Fruit fly (Drosophila melanogaster) whole organism, wandering third instar larva: Measurements from ENCODE around the gene Pink1.

Experiments used
- CG32264 ChIP-seq: fragments of 200-800 bp; sonication (Bioruptor generic); optimal IDR thresholded peaks from 2 replicates; lab custom pipeline; 2016; ENCODE audit warnings: missing biosample characterization, missing genetic modification characterization
- CG9705 ChIP-seq: fragments of 200-800 bp; sonication (Bioruptor generic); optimal IDR thresholded peaks from 2 replicates; lab custom pipeline; 2018; ENCODE audit warnings: missing biosample characterization, mild to moderate bottlenecking, missing genetic modification characterization
- CrebA ChIP-seq: fragments of 200-800 bp; sonication (Bioruptor generic); optimal IDR thresholded peaks from 2 replicates; lab custom pipeline; 2016; ENCODE audit warnings: missing biosample characterization, mild to moderate bottlenecking, missing genetic modification characterization, borderline replicate concordance
- Dfd ChIP-seq: fragments of >200 bp; optimal IDR thresholded peaks from 2 replicates; lab custom pipeline; 2017; ENCODE audit warnings: missing biosample characterization, missing genetic modification characterization
- Dif ChIP-seq: fragments of 200-275, 200-300 bp; sonication (Bioruptor generic); optimal IDR thresholded peaks from 2 replicates; lab custom pipeline; 2018; ENCODE audit warnings: missing biosample characterization, missing genetic modification characterization; ENCODE audit not compliant: partially characterized antibody
- GATAd ChIP-seq: sonication (Bioruptor generic); optimal IDR thresholded peaks from 2 replicates; lab custom pipeline; 2016; ENCODE audit warnings: missing biosample characterization, missing genetic modification characterization
- HLH106 ChIP-seq: fragments of 200-800 bp; optimal IDR thresholded peaks from 3 replicates; lab custom pipeline; 2019; ENCODE audit warnings: missing biosample characterization, mild to moderate bottlenecking, missing genetic modification characterization, moderate library complexity
- Hnf4 ChIP-seq: fragments of 200-800 bp; sonication (Bioruptor generic); optimal IDR thresholded peaks from 2 replicates; lab custom pipeline; 2016; ENCODE audit warnings: missing biosample characterization, mild to moderate bottlenecking, missing genetic modification characterization
- Hr78 ChIP-seq: fragments of >200 bp; optimal IDR thresholded peaks from 2 replicates; lab custom pipeline; 2017; ENCODE audit warnings: missing biosample characterization, missing genetic modification characterization
- Jra ChIP-seq: sonication (Bioruptor generic); optimal IDR thresholded peaks from 2 replicates; lab custom pipeline; 2016; ENCODE audit warnings: missing biosample characterization, missing genetic modification characterization
- Mio ChIP-seq: sonication (Bioruptor generic); optimal IDR thresholded peaks from 2 replicates; lab custom pipeline; 2016; ENCODE audit warnings: missing biosample characterization, missing genetic modification characterization
- Myc ChIP-seq: fragments of >200 bp; optimal IDR thresholded peaks from 2 replicates; lab custom pipeline; 2017
- N ChIP-seq: fragments of >200 bp; optimal IDR thresholded peaks from 2 replicates; lab custom pipeline; 2018; ENCODE audit warnings: missing biosample characterization, missing external identifiers, missing genetic modification characterization
- Rel ChIP-seq, 2 experiments: fragments of 200-800 bp; sonication (Bioruptor generic) in 1 of 2; optimal IDR thresholded peaks; 2 replicates in 1 of 2; 3 replicates in 1 of 2; lab custom pipeline; 2016 to 2019; ENCODE audit warnings: mild to moderate bottlenecking in 2 of 2, missing biosample characterization in 2 of 2, missing genetic modification characterization in 2 of 2, moderate library complexity in 1 of 2
- Sp1 ChIP-seq: fragments of 200-800 bp; sonication (Bioruptor generic); optimal IDR thresholded peaks from 3 replicates; lab custom pipeline; 2019; ENCODE audit warnings: missing biosample characterization, mild to moderate bottlenecking, missing genetic modification characterization, moderate library complexity
- Vsx2 ChIP-seq: fragments of 200-300, 225-300 bp; sonication (Bioruptor generic); optimal IDR thresholded peaks from 2 replicates; lab custom pipeline; 2018; ENCODE audit warnings: missing biosample characterization, missing genetic modification characterization; ENCODE audit not compliant: partially characterized antibody
- br ChIP-seq: fragments of 200-800 bp; sonication (Bioruptor generic); optimal IDR thresholded peaks from 2 replicates; lab custom pipeline; 2016; ENCODE audit warnings: missing biosample characterization, missing genetic modification characterization
- brk ChIP-seq: fragments of 200-800 bp; sonication (Bioruptor generic); optimal IDR thresholded peaks from 2 replicates; lab custom pipeline; 2016; ENCODE audit warnings: missing biosample characterization, mild to moderate bottlenecking, missing genetic modification characterization
- dl ChIP-seq, 2 experiments: fragments of 175-275, 200-275 bp in 1 of 2; fragments of 200-275 bp in 1 of 2; sonication (Bioruptor generic); optimal IDR thresholded peaks; lab custom pipeline; 2018; ENCODE audit warnings: mild to moderate bottlenecking in 2 of 2, missing biosample characterization in 2 of 2, missing genetic modification characterization in 2 of 2, moderate library complexity in 2 of 2; ENCODE audit not compliant: partially characterized antibody in 2 of 2, insufficient read depth in 1 of 2
- dmrt93B ChIP-seq: fragments of 200-800 bp; sonication (Bioruptor generic); optimal IDR thresholded peaks from 2 replicates; lab custom pipeline; 2018; ENCODE audit warnings: missing biosample characterization, mild to moderate bottlenecking, missing genetic modification characterization
- ey ChIP-seq: fragments of 200-800 bp; sonication (Bioruptor generic); optimal IDR thresholded peaks from 2 replicates; lab custom pipeline; 2016; ENCODE audit warnings: missing biosample characterization, missing genetic modification characterization
- foxo ChIP-seq, 2 experiments: fragments of 200-800 bp; sonication (Bioruptor generic); optimal IDR thresholded peaks; 2 replicates in 1 of 2; 3 replicates in 1 of 2; lab custom pipeline; 2016 to 2017; ENCODE audit warnings: missing biosample characterization in 2 of 2, missing genetic modification characterization in 2 of 2
- fru ChIP-seq: fragments of 200-800 bp; sonication (Bioruptor generic); optimal IDR thresholded peaks from 3 replicates; lab custom pipeline; 2016; ENCODE audit warnings: missing biosample characterization, mild to moderate bottlenecking, missing genetic modification characterization
- h ChIP-seq: fragments of 200-800 bp; sonication (Bioruptor generic); optimal IDR thresholded peaks from 3 replicates; lab custom pipeline; 2016; ENCODE audit warnings: missing biosample characterization, mild to moderate bottlenecking, missing genetic modification characterization
- jim ChIP-seq: fragments of 175-275, 200-325 bp; sonication (Bioruptor generic); optimal IDR thresholded peaks from 2 replicates; lab custom pipeline; 2016; ENCODE audit warnings: missing biosample characterization, mild to moderate bottlenecking, missing genetic modification characterization
- lola ChIP-seq: fragments of >200 bp; optimal IDR thresholded peaks from 2 replicates; lab custom pipeline; 2017; ENCODE audit warnings: missing biosample characterization, missing genetic modification characterization
- psq ChIP-seq: fragments of 200-800 bp; sonication (Bioruptor generic); optimal IDR thresholded peaks from 3 replicates; lab custom pipeline; 2017; ENCODE audit warnings: missing biosample characterization, mild to moderate bottlenecking, missing genetic modification characterization, moderate library complexity
- rgr ChIP-seq: fragments of 200-800 bp; sonication (Bioruptor generic); optimal IDR thresholded peaks from 3 replicates; lab custom pipeline; 2016; ENCODE audit warnings: missing biosample characterization, mild to moderate bottlenecking, missing genetic modification characterization
- sage ChIP-seq: fragments of 200-800 bp; sonication (Bioruptor generic); optimal IDR thresholded peaks from 2 replicates; lab custom pipeline; 2016; ENCODE audit warnings: missing biosample characterization, mild to moderate bottlenecking, missing genetic modification characterization
- sv ChIP-seq: fragments of 200-800 bp; sonication (Bioruptor generic); optimal IDR thresholded peaks from 3 replicates; lab custom pipeline; 2016; ENCODE audit warnings: missing biosample characterization, missing genetic modification characterization
- tai ChIP-seq: sonication (Bioruptor generic); optimal IDR thresholded peaks from 2 replicates; lab custom pipeline; 2016; ENCODE audit warnings: missing biosample characterization, missing genetic modification characterization
- usp ChIP-seq: fragments of >200 bp; optimal IDR thresholded peaks from 2 replicates; lab custom pipeline; 2017; ENCODE audit warnings: missing biosample characterization, missing genetic modification characterization
- woc ChIP-seq: sonication (Bioruptor generic); optimal IDR thresholded peaks from 2 replicates; lab custom pipeline; 2016; ENCODE audit warnings: missing biosample characterization, mild to moderate bottlenecking, missing genetic modification characterization

The Pink1 gene

DNA sequence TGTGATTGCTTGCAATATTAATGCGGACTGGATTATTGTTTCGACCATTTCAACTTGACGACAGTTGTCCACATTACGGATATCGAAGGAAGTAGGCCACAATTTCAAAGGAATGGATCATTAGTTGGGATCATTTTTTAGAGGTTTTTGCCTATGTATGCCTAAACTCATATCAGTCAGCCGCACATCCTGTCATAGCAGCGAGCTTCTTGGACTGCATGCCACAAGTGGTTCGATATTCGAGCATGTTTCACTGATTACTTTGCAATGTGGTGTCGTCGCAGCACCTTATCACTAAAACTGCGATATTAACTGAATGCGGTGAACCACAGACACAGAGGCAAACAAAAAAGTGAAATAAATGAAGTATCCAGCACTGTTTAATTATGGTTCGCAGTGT is 19.6 kb upstream of the Pink1 start:
- TF ChIP-seq dl (GFP tag; optimal IDR thresholded peaks at IDR 0.05; lab: Kevin White, UChicago; ENCODE audit: insufficient read depth in 1 of 2, partially characterized antibody in 2 of 2) (no peak), Rel (GFP tag; optimal IDR thresholded peaks at IDR 0.05; lab: Kevin White, UChicago) (no peak), Rel (tag; optimal IDR thresholded peaks at IDR 0.05; lab: Kevin White, UChicago) (peak; percentile 32)

DNA sequence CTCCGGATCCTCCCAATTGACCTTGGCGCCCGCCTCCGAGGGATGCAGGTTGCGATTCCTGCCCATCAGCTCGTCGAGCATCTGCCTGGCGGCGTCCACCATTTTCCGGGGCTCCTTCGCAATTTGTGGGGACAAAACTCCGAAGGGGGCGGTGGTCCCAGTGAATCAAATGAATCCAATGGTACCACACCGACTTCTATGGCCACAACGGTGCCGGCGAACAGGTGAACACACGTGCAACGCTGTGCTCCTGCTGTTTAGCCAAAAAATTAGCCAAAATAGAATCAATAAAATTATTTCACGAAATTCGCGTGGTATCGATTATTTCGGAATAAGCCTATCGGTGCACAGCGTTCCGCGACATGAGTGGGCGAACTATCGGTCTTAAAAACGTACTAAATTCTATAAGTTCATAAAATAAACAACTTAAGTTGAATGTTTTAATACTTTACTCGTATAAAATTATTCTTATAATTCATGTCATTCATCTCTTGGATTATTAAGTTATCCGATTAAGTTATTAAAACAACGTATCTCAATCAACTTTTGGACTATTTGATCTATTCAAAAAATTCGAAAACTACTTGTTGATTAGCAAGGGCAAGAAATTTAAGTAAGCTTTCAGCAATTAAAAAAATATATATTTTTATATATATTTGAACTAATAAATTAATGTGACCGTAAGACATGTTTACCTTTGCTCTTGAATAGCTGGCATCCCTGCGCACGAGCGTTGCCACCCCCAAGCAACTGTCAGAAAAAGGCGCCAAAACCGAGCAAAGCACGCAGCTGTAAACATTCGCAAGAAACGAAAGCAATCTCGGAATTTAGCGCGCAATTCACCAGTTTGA is 9.7 kb upstream of the Pink1 start, which contains the start of the genes CG3198 and Mcm6:
TSS of gene CG3198 (minus strand) at position 337 of the 851 bp plus-strand sequence.
TSS of gene Mcm6 (plus strand) at position 751 of the 851 bp plus-strand sequence.
- no peak for TF ChIP-seq Vsx2
- TF ChIP-seq sv (GFP tag; lab: Kevin White, UChicago): no peak
- no peak for TF ChIP-seq br (GFP tag; lab: Kevin White, UChicago)
- peak; percentile 6 for TF ChIP-seq Myc (lab: Kevin White, UChicago)
- no peak for TF ChIP-seq dl (GFP tag; optimal IDR thresholded peaks at IDR 0.05; lab: Kevin White, UChicago; ENCODE audit: insufficient read depth in 1 of 2, partially characterized antibody in 2 of 2)
- no peak for TF ChIP-seq usp
- TF ChIP-seq GATAd (GFP tag; lab: Kevin White, UChicago): no peak
- no peak for TF ChIP-seq Hr78
- no peak for TF ChIP-seq Jra
- TF ChIP-seq HLH106 (tag; lab: Kevin White, UChicago): peak; percentile 16
- no peak for TF ChIP-seq brk (GFP tag; lab: Kevin White, UChicago)
- no peak for TF ChIP-seq CG32264 (GFP tag; lab: Kevin White, UChicago)
- TF ChIP-seq psq: no peak
- no peak for TF ChIP-seq CrebA
- TF ChIP-seq h (GFP tag; lab: Kevin White, UChicago): no peak
- no peak for TF ChIP-seq Rel (GFP tag; optimal IDR thresholded peaks at IDR 0.05; lab: Kevin White, UChicago)
- TF ChIP-seq Rel (tag; optimal IDR thresholded peaks at IDR 0.05; lab: Kevin White, UChicago): no peak
- TF ChIP-seq, all 38 proteins: peak for 2

DNA sequence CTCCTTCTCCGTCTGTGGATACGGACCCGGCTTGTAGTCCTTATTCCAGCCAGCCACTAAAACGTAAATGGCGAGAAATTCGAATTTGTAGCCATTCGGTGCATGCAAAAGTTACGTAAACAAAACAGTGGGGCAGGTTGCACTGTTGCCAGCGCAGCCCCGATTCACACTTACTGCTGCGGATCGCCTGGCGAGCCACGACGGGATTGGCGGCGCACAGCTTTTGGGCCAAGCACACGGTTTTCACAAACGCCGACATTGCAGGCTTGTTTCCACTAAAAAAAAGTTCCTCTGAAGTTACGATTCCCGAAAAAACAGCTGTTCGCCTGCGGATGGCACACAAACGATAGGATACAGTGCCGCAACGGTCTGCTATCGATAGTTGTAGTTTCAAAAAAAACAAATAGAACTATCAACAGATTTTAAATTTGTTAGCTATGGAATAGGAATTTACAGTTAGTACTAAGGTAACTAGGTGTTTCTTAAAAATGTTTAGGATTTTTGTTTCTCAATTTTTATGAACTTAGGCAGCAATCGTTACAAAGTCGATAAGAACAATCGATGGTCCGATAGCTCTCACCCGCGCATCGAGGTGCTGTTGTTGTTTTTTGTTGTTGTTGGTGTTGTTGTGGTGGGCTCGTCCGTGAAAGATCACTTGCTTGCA is 5.6 kb upstream of the Pink1 start, which contains the start of gene Fum1:
TSS of gene Fum1 (plus strand) at position 599 of the 664 bp plus-strand sequence.
- peak; percentile 39 for TF ChIP-seq rgr (GFP tag; lab: Kevin White, UChicago)
- no peak for TF ChIP-seq brk (GFP tag; lab: Kevin White, UChicago)
- TF ChIP-seq h (GFP tag; lab: Kevin White, UChicago): peak; percentile 36
- no peak for TF ChIP-seq Jra
- TF ChIP-seq CrebA: no peak
- no peak for TF ChIP-seq Mio (GFP tag; lab: Kevin White, UChicago)
- TF ChIP-seq ey: peak; percentile 2
- no peak for TF ChIP-seq GATAd (GFP tag; lab: Kevin White, UChicago)
- TF ChIP-seq foxo (GFP tag; optimal IDR thresholded peaks at IDR 0.05; lab: Kevin White, UChicago): peak in 1 of 2 experiments; percentile 36
- TF ChIP-seq sv (GFP tag; lab: Kevin White, UChicago): peak; percentile 6
- no peak for TF ChIP-seq N (GFP tag; lab: Kevin White, UChicago)
- peak; percentile 45 for TF ChIP-seq HLH106 (tag; lab: Kevin White, UChicago)
- no peak for TF ChIP-seq Rel (GFP tag; optimal IDR thresholded peaks at IDR 0.05; lab: Kevin White, UChicago)
- peak; percentile 1 for TF ChIP-seq Rel (tag; optimal IDR thresholded peaks at IDR 0.05; lab: Kevin White, UChicago)
- TF ChIP-seq Sp1 (GFP tag; lab: Kevin White, UChicago): peak; percentile 17
- TF ChIP-seq CG9705 (GFP tag; lab: Kevin White, UChicago): no peak
- TF ChIP-seq woc (GFP tag; lab: Kevin White, UChicago): peak; percentile 48
- TF ChIP-seq sage (GFP tag; lab: Kevin White, UChicago): no peak
- no peak for TF ChIP-seq tai (GFP tag; lab: Kevin White, UChicago)
- TF ChIP-seq, all 38 proteins: peak for 9

DNA sequence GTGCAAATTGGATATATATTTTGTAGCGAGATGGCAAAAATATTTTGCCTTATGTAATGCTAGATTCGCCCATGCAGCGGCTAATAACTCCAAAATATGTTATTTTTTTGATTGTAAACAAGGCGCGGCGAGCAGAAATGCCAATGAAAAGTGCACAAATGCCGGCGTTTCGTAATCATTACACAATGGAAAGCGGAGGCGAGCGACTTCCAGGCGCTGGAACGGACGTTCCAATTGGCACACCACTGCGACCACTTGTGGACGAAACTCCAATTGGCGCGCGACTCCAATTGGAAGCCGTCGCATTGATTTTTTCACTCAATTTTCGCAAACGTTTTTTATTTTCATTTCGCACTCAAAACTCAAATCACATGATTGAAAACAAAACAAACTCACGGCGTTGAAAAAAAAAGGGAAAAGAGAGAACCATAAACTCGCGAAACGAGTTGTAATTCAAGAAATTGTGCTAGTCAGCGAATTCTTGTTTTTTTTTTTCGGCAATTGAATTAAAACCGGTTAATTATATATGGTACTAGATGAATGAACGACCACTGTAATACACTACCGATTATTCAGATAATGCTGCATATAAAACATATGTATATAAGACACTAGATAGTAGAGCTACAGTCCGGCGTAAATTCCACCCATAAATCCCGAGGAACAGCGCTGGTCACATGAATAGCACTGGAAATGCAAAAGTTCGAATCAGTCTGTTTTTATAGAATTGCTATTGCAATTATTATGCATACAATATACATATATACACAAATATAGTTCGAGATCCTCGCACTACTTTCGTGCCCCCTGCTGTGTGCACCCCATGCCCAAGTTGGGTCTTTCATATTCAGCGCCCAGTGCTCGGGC is 4.7 kb upstream of the Pink1 start, which contains the start of gene ND-ASHI:
TSS of gene ND-ASHI (minus strand) at position 484 of the 867 bp plus-strand sequence.
- TF ChIP-seq Vsx2: no peak
- peak; percentile 85 for TF ChIP-seq CG32264 (GFP tag; lab: Kevin White, UChicago)
- TF ChIP-seq foxo (GFP tag; optimal IDR thresholded peaks at IDR 0.05; lab: Kevin White, UChicago): peak; percentile 68 to 97
- no peak for TF ChIP-seq Dfd (GFP tag; lab: Kevin White, UChicago)
- no peak for TF ChIP-seq usp
- peak; percentile 90 for TF ChIP-seq Jra
- TF ChIP-seq Hnf4 (GFP tag; lab: Kevin White, UChicago): no peak
- no peak for TF ChIP-seq Dif (GFP tag; lab: Kevin White, UChicago)
- TF ChIP-seq br (GFP tag; lab: Kevin White, UChicago): peak; percentile 95
- TF ChIP-seq brk (GFP tag; lab: Kevin White, UChicago): no peak
- peak; percentile 96 for TF ChIP-seq rgr (GFP tag; lab: Kevin White, UChicago)
- no peak for TF ChIP-seq tai (GFP tag; lab: Kevin White, UChicago)
- peak; percentile 91 for TF ChIP-seq psq
- TF ChIP-seq h (GFP tag; lab: Kevin White, UChicago): peak; percentile 96
- peak; percentile 94 for TF ChIP-seq sv (GFP tag; lab: Kevin White, UChicago)
- peak; percentile 73 for TF ChIP-seq GATAd (GFP tag; lab: Kevin White, UChicago)
- TF ChIP-seq Mio (GFP tag; lab: Kevin White, UChicago): peak; percentile 67
- TF ChIP-seq fru (GFP tag; lab: Kevin White, UChicago): peak; percentile 95
- TF ChIP-seq HLH106 (tag; lab: Kevin White, UChicago): peak; percentile 94
- peak; percentile 90 for TF ChIP-seq sage (GFP tag; lab: Kevin White, UChicago)
- no peak for TF ChIP-seq jim
- TF ChIP-seq N (GFP tag; lab: Kevin White, UChicago): no peak
- TF ChIP-seq lola (GFP tag; lab: Kevin White, UChicago): no peak
- TF ChIP-seq CG9705 (GFP tag; lab: Kevin White, UChicago): peak; percentile 93
- TF ChIP-seq dmrt93B: peak; percentile 94
- TF ChIP-seq ey: peak; percentile 95
